Fruit fly (Drosophila melanogaster): ENCODE data around the gene CG5111.
A peak's percentile ranks its signal among the peaks of the same experiment; 100 is the strongest.

CG5111 gene

dm6 chr3R:25471853-25472634 is 34.0 kb upstream of the CG5111 start (continued):
- TF ChIP-seq kah (GFP tag; optimal IDR thresholded peaks at IDR 0.05): peak; percentile 67
- TF ChIP-seq ftz-f1 (GFP tag; optimal IDR thresholded peaks at IDR 0.05): no peak
- TF ChIP-seq CG4328 (GFP tag; optimal IDR thresholded peaks at IDR 0.05): no peak
- no peak for TF ChIP-seq CG11723 (GFP tag; optimal IDR thresholded peaks at IDR 0.05)

dm6 chr3R:25472635-25473552 is 33.2 kb upstream of the CG5111 start, which contains the start of the genes Fur1 and Vps33B:
Gene Fur1 (minus strand): TSS chr3R:25473058.
Gene Vps33B (plus strand): TSS chr3R:25473490.
- TF ChIP-seq CG1602 (GFP tag; optimal IDR thresholded peaks at IDR 0.05) (peak; percentile 98), Kr (GFP tag; optimal IDR thresholded peaks at IDR 0.05) (no peak), CG42726 (GFP tag; IDR thresholded peaks at IDR 0.05; ENCODE audit: partially characterized antibody) (peak; percentile 88), CG12942 (GFP tag; optimal IDR thresholded peaks at IDR 0.05) (peak; percentile 98), CG11696 (GFP tag; IDR thresholded peaks at IDR 0.05) (peak; percentile 70; the same call in 1 of the 2 replicates), CG10959 (GFP tag; IDR thresholded peaks at IDR 0.05) (peak; percentile 87; the same call in 1 of the 2 replicates), CG4282 (GFP tag; optimal IDR thresholded peaks at IDR 0.05) (peak; percentile 98), YL-1 (GFP tag; optimal IDR thresholded peaks at IDR 0.05) (peak; percentile 93), aop (GFP tag; IDR thresholded peaks at IDR 0.05) (no peak; the same call in 1 of the 2 replicates), CG11456 (GFP tag; IDR thresholded peaks at IDR 0.05) (peak; percentile 93; the same call in 2 of the 3 replicates), knrl (GFP tag; IDR thresholded peaks at IDR 0.05; ENCODE audit: partially characterized antibody) (peak; percentile 81), CG30020 (tag; optimal IDR thresholded peaks at IDR 0.05) (peak; percentile 88), CG17612 (GFP tag; IDR thresholded peaks at IDR 0.05) (peak; percentile 70), CG3163 (GFP tag; optimal IDR thresholded peaks at IDR 0.05) (peak; percentile 90), CG7839 (tag; optimal IDR thresholded peaks at IDR 0.05) (peak; percentile 97), Dek (tag; optimal IDR thresholded peaks at IDR 0.05) (peak; percentile 95), CG2889 (GFP tag; IDR thresholded peaks at IDR 0.05) (peak; percentile 91), vvl (GFP tag; IDR thresholded peaks at IDR 0.05) (peak; percentile 97; the same call in 1 of the 2 replicates), CG34376 (GFP tag; optimal IDR thresholded peaks at IDR 0.05) (peak; percentile 96), CG32772 (GFP tag; IDR thresholded peaks at IDR 0.05) (peak; percentile 95), CG4404 (GFP tag; IDR thresholded peaks at IDR 0.05) (peak; percentile 94), Ravus (GFP tag; IDR thresholded peaks at IDR 0.05) (peak; percentile 80), Dfd (GFP tag; optimal IDR thresholded peaks at IDR 0.05) (no peak), Mes4 (GFP tag; optimal IDR thresholded peaks at IDR 0.05) (peak; percentile 97), CG11504 (tag; optimal IDR thresholded peaks at IDR 0.05) (peak; percentile 95), Hr78 (GFP tag; optimal IDR thresholded peaks at IDR 0.05) (no peak), CG16815 (GFP tag; optimal IDR thresholded peaks at IDR 0.05) (peak; percentile 98), CG6854 (GFP tag; optimal IDR thresholded peaks at IDR 0.05) (peak; percentile 94), chm (GFP tag; IDR thresholded peaks at IDR 0.05) (peak; percentile 84), CG12299 (tag; optimal IDR thresholded peaks at IDR 0.05) (peak; percentile 94), Sox100B (GFP tag; optimal IDR thresholded peaks at IDR 0.05) (peak; percentile 96), crol (GFP tag; IDR thresholded peaks at IDR 0.05) (peak; percentile 55; the same call in 1 of the 2 replicates), Hr39 (optimal IDR thresholded peaks at IDR 0.05) (no peak), HLH3B (GFP tag; IDR thresholded peaks at IDR 0.05) (peak; percentile 95), btn (GFP tag; optimal IDR thresholded peaks at IDR 0.05) (peak; percentile 97), CG3995 (GFP tag; optimal IDR thresholded peaks at IDR 0.05) (peak; percentile 81), Eip74EF (GFP tag; optimal IDR thresholded peaks at IDR 0.05) (peak in 1 of 2 experiments; percentile 90), CG4328 (GFP tag; optimal IDR thresholded peaks at IDR 0.05) (peak; percentile 96), gfzf (GFP tag; optimal IDR thresholded peaks at IDR 0.05) (peak; percentile 43), CG6813 (GFP tag; optimal IDR thresholded peaks at IDR 0.05) (peak; percentile 88), CG10431 (GFP tag; optimal IDR thresholded peaks at IDR 0.05) (peak; percentile 86), CG8281 (tag; optimal IDR thresholded peaks at IDR 0.05) (peak; percentile 83)

All from whole organism, embryonic.